Fruit fly (Drosophila melanogaster): ENCODE results near the gene Acsx3.

Gene Acsx3

DNA sequence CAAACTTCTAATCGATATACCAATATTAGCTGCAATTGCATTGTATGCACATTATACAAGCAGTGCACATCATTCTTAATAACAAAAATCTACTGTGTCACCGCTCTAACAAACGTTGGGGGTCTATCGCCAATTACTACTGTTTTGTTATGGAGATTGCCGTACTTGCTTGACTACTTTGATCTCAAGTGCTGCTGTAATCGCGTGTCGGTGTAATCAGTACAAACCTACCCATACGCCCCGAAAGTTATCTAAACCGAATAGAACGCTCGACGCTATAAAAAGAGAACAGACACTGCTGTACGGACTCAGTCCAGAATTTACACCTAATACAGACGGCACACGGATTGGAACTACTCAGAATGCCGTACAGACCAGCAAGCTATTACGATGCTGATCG is at the start of gene Acsx3:
Gene Acsx3, plus strand, starts transcription at position 301 of the 400 bp plus-strand sequence.
- TF ChIP-seq CG17801 (GFP tag; optimal IDR thresholded peaks at IDR 0.05; ENCODE audit: partially characterized antibody), result no peak

DNA sequence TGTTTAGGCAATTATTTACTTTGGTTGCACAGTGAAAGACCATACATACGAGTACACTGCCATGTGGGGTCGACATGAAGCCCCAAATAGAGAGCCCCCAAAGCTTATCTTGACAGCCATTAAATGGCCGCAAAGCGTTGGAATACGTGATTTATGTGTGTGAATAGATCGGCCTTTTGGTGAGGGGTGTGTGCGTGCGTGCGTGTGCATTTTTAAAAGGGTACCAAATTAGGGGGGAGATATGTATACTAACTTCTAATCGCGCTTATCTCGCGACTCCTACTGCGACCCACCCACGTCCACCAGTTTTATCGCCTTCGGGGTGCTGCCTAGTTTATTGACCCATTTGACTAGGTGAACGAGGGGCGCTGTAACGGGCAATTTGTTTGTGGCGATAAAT is 38.2 kb upstream of the Acsx3 start:
- no peak for TF ChIP-seq CG17801 (GFP tag; optimal IDR thresholded peaks at IDR 0.05; ENCODE audit: partially characterized antibody)

DNA sequence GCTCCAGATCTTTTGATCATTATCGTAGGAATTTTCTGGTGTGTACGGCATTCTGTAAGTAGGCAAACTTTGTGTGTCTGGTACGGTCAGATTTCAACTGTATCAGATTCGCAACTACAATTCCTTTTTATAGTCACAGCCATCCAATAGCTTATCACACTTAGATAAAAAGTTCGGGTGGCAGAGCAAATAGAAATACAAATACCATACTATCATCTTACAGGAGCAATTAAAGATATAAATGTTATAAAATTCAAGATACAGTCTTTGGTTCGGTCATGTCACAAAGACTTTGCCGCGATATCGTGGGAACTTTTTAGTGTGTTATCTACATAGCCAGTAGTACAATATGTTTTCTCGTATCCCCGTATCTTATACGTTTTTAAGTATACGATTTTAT is 7.9 kb upstream of the Acsx3 start, which contains the start of gene Acsx1L:
Gene Acsx1L, minus strand, starts transcription at position 101 of the 400 bp plus-strand sequence.
- no peak for TF ChIP-seq CG17801 (GFP tag; optimal IDR thresholded peaks at IDR 0.05; ENCODE audit: partially characterized antibody)

DNA sequence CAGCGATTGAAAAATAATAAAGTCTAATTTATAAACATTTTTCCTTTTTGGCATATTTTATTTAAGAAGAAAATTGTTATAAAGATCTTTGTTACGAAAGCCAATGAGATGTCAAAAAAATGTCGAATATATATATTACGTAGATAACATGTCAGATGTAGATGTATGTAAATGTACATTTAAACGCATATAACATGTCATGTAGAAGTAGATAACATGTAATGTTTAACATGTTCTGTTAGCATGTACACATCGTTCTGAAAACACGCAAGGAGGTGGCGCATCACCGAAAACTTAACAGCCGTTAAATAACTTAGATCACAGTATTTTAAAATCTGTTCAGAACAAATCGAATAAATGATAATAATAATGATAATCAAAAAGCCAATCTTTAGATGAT is 6.9 kb upstream of the Acsx3 start:
- no peak for TF ChIP-seq CG17801 (GFP tag; optimal IDR thresholded peaks at IDR 0.05; ENCODE audit: partially characterized antibody)

DNA sequence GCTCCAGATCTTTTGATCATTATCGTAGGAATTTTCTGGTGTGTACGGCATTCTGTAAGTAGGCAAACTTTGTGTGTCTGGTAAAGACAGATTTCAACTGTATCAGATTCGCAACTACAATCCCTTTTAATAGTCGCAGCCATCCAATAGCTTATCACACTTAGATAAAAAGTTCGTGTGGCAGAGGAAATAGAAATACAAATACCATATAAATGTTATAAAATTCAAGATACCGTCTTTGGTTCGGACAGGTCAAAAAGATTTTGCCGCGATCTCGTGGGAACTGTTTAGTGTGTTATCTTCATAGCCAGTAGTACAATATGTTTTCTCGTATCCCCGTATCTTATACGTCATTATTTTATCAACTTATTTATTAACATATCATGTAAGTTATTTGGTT is 3.9 kb upstream of the Acsx3 start, which contains the start of gene Acsx1R:
Gene Acsx1R, minus strand, starts transcription at position 101 of the 400 bp plus-strand sequence.
- TF ChIP-seq CG17801 (GFP tag; optimal IDR thresholded peaks at IDR 0.05; ENCODE audit: partially characterized antibody), result no peak

DNA sequence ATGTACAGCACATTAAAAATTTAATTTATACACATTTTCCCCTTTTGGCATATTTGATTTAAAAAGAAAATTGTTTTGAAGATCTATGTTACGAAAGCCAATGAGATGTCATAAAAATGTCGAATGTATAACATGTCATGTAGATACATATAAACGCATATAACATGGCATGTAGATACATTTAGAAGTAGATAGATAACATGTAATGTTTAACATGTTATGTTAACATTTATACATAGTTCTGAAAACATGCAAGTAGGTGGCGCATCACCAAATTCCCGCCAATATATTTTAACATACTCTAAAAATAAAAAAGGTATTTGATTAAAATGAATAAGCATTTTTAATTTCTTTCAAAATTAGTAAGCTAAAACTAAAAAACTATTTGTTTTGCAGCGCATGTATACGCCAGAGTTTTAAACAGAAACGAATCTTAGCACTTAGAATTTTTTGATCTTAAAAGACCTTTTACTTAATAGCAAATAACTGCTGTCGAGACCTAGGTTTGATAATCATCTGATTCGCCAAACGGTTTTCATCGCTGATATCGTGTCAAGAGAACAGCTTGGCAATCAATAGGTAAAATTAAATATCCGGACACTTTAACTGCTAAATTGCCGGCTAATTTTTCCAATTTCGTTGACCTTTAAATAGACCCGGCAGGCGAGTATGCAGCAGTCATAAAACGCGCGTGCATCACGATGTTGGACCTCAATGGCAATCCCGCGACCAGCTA is 2.8 kb upstream of the Acsx3 start, which contains the start of gene Acsx2:
Gene Acsx2, plus strand, starts transcription at position 686 of the 736 bp plus-strand sequence.
- TF ChIP-seq CG17801 (GFP tag; optimal IDR thresholded peaks at IDR 0.05; ENCODE audit: partially characterized antibody), result no peak

DNA sequence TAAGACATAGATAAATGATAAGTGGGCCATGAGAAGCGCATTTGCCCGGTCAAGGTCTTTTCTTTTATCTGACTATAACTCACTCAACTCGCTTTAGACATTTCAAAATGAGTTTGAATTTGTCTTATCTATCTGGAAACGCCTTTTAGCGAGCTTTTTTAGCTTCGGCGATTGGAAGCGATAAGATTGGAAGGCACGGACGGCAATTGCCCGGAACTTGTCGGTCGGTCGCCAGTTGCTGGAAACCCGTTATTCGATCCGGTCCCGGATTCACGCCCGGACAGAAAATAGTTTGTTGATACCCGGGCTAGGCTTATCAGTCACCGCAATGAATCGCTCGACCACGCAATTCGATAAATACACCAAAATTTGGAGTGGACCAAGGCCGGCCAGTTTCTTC is 2.2 kb downstream of the Acsx3 start, which contains the start of gene Acsx4:
Gene Acsx4, plus strand, starts transcription at position 233 of the 400 bp plus-strand sequence.
- no peak for TF ChIP-seq CG17801 (GFP tag; optimal IDR thresholded peaks at IDR 0.05; ENCODE audit: partially characterized antibody)

DNA sequence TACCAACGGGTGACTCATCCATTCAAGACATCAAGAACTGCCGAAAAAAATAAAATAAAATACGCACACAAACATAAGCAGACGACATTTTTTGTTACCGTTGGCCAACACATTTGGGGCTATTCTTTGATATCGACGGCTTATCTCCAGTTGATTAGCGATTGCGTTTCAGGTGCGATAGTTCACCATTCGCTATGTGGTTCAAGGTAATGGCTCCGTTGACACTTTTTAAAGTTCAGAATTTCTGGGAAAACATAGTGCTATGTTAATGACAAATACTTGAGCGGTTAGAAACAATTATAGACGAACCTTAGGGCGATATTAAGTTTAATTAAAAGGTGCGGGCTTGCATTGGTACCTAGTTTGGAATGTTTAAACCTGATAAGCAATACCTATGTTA is 4.4 kb downstream of the Acsx3 start:
- no peak for TF ChIP-seq CG17801 (GFP tag; optimal IDR thresholded peaks at IDR 0.05; ENCODE audit: partially characterized antibody)

DNA sequence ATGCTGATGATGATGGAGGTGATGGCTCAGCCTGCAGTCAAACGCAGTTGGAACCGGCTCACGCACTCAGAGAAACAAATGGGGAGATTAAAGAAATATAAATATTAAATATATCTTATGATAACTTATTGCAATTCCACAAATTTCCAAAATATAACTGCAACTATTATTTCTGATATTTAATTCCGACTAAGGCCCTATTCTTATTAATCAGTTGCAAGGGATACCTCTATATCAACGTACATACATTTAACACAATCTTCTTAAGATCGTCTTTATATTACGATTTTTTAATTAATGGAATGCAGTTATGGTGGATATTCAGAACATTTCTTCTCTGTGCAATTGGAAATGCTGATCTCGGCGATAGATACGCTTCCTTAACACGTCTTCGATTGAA is 7.7 kb downstream of the Acsx3 start:
- no peak for TF ChIP-seq CG17801 (GFP tag; optimal IDR thresholded peaks at IDR 0.05; ENCODE audit: partially characterized antibody)

DNA sequence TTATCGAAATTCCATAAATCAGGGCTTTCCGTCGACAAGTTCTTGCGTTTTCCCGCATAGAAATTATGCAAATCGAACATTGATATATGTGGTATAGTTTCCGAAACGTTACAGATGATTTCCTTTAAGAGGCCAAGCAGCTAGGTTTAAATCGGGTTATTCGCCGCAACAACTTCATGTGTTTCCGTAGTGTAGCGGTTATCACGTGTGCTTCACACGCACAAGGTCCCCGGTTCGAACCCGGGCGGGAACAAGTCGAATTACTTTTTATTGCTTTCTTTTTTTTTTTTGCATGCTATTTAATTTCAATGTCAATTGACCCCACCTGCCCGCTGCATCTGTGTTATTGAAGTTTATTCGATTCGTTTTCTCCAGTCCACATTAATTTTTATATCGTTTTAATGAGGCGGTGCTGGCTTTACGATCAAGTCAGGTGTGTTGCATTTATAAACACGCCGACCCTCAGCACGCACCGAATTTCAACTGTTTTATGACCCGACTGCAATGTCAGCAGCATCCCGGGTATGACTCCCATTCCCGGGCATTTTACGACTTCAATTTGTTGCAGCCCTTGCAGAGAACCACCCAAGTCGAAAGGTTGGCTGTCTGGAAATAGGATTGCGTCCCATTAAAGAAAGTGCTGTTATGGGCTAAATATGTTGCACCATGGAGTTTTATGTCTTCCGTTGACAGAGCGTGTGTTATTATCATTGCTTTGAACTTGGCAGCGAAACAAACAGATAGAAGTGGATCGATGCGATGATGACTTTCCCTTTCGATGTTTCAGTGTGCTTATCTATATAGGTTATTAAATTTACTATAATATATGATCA is 9.1 kb downstream of the Acsx3 start:
- no peak for TF ChIP-seq CG17801 (GFP tag; optimal IDR thresholded peaks at IDR 0.05; ENCODE audit: partially characterized antibody)

DNA sequence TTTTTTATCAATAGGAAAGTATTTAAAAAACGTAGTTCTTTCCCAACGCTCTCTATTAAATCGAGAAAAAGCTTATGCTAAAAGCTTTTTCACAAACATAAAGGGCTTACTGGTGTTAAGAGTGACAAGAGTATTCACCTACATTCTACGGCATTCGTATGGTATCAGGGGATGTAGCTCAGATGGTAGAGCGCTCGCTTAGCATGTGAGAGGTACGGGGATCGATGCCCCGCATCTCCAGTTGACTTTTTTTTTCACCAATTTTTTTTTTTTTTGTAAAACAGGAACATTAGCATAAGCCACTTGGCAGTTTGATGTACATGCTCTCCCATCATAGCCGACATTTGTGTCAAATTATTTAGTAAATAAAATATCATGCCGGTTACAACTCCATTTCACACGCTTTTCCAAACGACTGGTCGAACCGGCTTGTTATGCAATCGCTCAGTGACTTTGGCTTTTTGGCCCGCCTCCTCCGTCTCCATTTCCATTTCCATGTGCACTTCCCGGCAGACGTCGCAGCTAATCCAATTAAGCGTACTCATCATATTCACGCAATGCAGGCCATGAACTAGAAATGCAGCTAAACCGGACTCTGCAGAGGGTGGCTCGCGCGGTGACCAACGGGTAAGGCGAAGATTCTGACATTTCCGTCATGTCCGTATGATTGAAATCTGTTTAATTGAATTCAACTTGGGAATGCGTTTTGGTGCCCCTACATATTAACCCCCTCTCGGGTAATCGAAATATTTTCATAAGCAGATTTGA is 9.9 kb downstream of the Acsx3 start:
- no peak for TF ChIP-seq CG17801 (GFP tag; optimal IDR thresholded peaks at IDR 0.05; ENCODE audit: partially characterized antibody)

DNA sequence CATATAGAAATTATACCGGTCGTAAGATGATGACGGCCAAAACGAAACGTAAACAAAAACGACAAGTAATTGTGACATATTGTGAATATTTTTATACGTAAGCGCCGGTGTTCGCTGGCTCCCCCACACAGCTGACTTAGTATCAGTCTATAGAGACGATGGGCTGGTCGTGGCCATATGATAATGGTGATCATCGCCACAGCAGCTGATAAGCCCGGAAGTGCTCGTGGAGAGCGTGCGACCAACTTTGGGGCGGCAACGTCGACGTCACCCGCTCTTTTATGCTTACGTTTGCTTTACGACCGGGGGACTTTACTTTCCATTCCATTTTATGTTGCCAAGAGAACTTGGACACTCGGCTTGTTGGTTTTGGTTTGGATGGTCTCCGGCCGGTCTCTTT is 11.7 kb downstream of the Acsx3 start:
- TF ChIP-seq CG17801 (GFP tag; optimal IDR thresholded peaks at IDR 0.05; ENCODE audit: partially characterized antibody), result no peak

DNA sequence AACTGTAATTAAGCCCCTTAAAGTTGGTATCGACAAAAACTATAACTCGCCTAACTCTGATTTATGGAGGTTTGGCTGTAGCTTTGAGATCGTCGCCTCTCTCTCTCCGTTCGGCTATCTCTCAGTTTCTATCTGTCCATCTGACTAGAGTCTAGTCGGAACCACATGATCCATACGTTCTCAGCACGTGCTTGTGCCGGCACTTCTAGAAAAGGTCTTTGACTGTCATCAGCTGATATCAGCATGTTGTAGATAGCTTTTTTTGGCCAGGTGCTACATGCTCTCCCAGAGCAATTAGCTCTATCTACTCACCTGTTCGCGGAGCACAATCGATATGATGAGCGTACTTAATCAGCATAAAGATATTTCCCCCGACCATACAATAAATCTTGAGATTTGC is 12.6 kb downstream of the Acsx3 start:
- no peak for TF ChIP-seq CG17801 (GFP tag; optimal IDR thresholded peaks at IDR 0.05; ENCODE audit: partially characterized antibody)

DNA sequence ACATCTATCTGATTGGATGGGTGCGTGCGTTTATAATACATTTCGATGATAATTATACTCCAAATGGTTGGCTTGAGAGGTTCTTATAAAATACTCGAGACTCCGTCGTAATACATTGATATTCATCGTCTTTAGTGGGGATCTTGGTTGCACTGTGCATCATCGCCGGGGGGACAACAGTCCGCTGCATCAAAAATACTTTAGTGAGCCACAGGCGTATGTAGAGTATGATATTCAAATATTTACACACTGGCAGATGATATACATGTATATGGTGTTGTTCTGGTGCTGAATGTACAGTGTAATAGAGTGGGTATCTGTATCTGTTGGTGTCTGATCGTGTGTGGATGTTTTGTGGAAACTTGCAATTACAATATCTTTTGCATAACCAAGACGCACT is 14.3 kb downstream of the Acsx3 start:
- no peak for TF ChIP-seq CG17801 (GFP tag; optimal IDR thresholded peaks at IDR 0.05; ENCODE audit: partially characterized antibody)

DNA sequence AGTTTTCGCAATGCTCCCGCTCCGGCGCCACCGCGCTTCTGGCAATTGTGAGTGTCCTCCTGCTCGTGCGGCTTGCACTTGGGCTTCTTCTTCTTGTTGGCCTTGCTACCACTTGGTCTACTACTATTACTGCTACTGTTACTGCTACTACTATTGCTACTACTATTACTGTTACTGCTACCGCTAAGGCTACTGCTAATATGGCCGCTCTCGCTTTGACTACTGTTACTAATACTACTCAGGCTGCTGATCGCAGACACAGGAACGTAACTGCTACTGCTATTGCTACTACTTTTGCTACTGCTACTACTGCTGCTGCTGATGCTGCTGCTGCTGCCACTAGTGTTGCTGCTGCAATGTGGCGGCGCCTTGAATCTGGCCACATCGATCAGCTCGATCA is 15.8 kb downstream of the Acsx3 start:
- TF ChIP-seq CG17801 (GFP tag; optimal IDR thresholded peaks at IDR 0.05; ENCODE audit: partially characterized antibody), result no peak
